Worm (Caenorhabditis elegans): Measurements from ENCODE around the gene tsp-8.

Gene tsp-8

ce11 chrX:14740019-14740418, 10.7 kb upstream of the tsp-8 start, which contains the start of gene C05G5.1 (continued):
- no peak for TF ChIP-seq dmd-6 (GFP tag; IDR thresholded peaks at IDR 0.05)
- TF ChIP-seq mep-1 (tag; optimal IDR thresholded peaks at IDR 0.05), result no peak
- TF ChIP-seq arid-1 (GFP tag; conservative IDR thresholded peaks at IDR 0.05), result no peak
- no peak for TF ChIP-seq nhr-237 (tag; optimal IDR thresholded peaks at IDR 0.05)

- TF ChIP-seq ceh-28 (tag; optimal IDR thresholded peaks at IDR 0.05), result no peak
- TF ChIP-seq duxl-1 (tag; optimal IDR thresholded peaks at IDR 0.05; ENCODE audit: poor library complexity), result no peak
- TF ChIP-seq Y105C5A.15 (GFP tag; IDR thresholded peaks at IDR 0.05), result no peak
- no peak for TF ChIP-seq daf-16 (GFP tag; optimal IDR thresholded peaks at IDR 0.05)
- TF ChIP-seq daf-16 (tag; optimal IDR thresholded peaks at IDR 0.05), result peak; percentile 35
- no peak for TF ChIP-seq spr-1 (tag; optimal IDR thresholded peaks at IDR 0.05)
- no peak for TF ChIP-seq ctbp-1 (GFP tag; IDR thresholded peaks at IDR 0.05)
- TF ChIP-seq pqm-1 (tag; optimal IDR thresholded peaks at IDR 0.05), result peak; percentile 9
- no peak for TF ChIP-seq nhr-10 (tag; optimal IDR thresholded peaks at IDR 0.05)
- TF ChIP-seq nhr-25 (tag; optimal IDR thresholded peaks at IDR 0.05; ENCODE audit: borderline replicate concordance, insufficient read depth), result no peak
- TF ChIP-seq unc-130 (GFP tag; optimal IDR thresholded peaks at IDR 0.05), result no peak
- TF ChIP-seq cey-2 (tag; optimal IDR thresholded peaks at IDR 0.05; ENCODE audit: borderline replicate concordance, insufficient read depth), result no peak
- TF ChIP-seq F44E2.7 (GFP tag; IDR thresholded peaks at IDR 0.05), result no peak
- no peak for TF ChIP-seq egl-43 (GFP tag; IDR thresholded peaks at IDR 0.05)
- no peak for TF ChIP-seq aha-1 (tag)
- peak; percentile 5 for TF ChIP-seq nhr-28 (tag; optimal IDR thresholded peaks at IDR 0.05)
Measured at ce11 chrX:14739466-14739865, 10.2 kb upstream of the tsp-8 start.

ce11 chrX:14737623-14738022, 8.3 kb upstream of the tsp-8 start:
- TF ChIP-seq ZK337.2 (GFP tag; IDR thresholded peaks at IDR 0.05) (no peak), jun-1 (tag; optimal IDR thresholded peaks at IDR 0.05) (no peak), nhr-41 (GFP tag; IDR thresholded peaks at IDR 0.05) (no peak), mxl-2 (GFP tag; conservative IDR thresholded peaks at IDR 0.05) (no peak), unc-62 (GFP tag; optimal IDR thresholded peaks at IDR 0.05 in 1 of 2) (peak in 1 of 2 experiments; percentile 50), unc-62 (tag; optimal IDR thresholded peaks at IDR 0.05) (no peak), aha-1 (tag) (peak; percentile 91), nhr-6 (tag; optimal IDR thresholded peaks at IDR 0.05) (no peak), ceh-82 (tag; optimal IDR thresholded peaks at IDR 0.05) (no peak), sdz-12 (GFP tag; optimal IDR thresholded peaks at IDR 0.05) (no peak), T20F7.1 (GFP tag; optimal IDR thresholded peaks at IDR 0.05) (no peak), dmd-8 (GFP tag; IDR thresholded peaks at IDR 0.05) (no peak), dmd-6 (GFP tag; IDR thresholded peaks at IDR 0.05) (no peak), ceh-62 (tag; optimal IDR thresholded peaks at IDR 0.05) (no peak), Y48G9A.11 (GFP tag; IDR thresholded peaks at IDR 0.05) (no peak), nhr-237 (tag; optimal IDR thresholded peaks at IDR 0.05) (no peak)

ce11 chrX:14736955-14737621, 7.8 kb upstream of the tsp-8 start:
- TF ChIP-seq pqm-1 (tag; optimal IDR thresholded peaks at IDR 0.05), result peak; percentile 24
- TF ChIP-seq daf-16 (GFP tag; optimal IDR thresholded peaks at IDR 0.05), result no peak
- TF ChIP-seq daf-16 (tag; optimal IDR thresholded peaks at IDR 0.05), result no peak
- TF ChIP-seq hlh-30 (tag; optimal IDR thresholded peaks at IDR 0.05; ENCODE audit: insufficient read depth), result peak; percentile 28
- TF ChIP-seq mdl-1 (tag; optimal IDR thresholded peaks at IDR 0.05), result peak in 1 of 2 experiments; percentile 5
- peak; percentile 57; the same call in 1 of the 2 replicates for TF ChIP-seq ceh-20 (GFP tag; IDR thresholded peaks at IDR 0.05)
- 0 out of 2 replicates have a peak, but pooled peaks have one; percentile 14 for TF ChIP-seq F44E2.7 (GFP tag; IDR thresholded peaks at IDR 0.05)
- TF ChIP-seq dve-1 (tag; optimal IDR thresholded peaks at IDR 0.05; ENCODE audit: insufficient read depth), result peak; percentile 6
- TF ChIP-seq unc-62 (GFP tag; optimal IDR thresholded peaks at IDR 0.05 in 1 of 2), result peak in 1 of 2 experiments; percentile 58
- TF ChIP-seq unc-62 (tag; optimal IDR thresholded peaks at IDR 0.05), result no peak
- TF ChIP-seq nhr-48 (tag; optimal IDR thresholded peaks at IDR 0.05), result no peak
- peak; percentile 13; the same call in 1 of the 2 replicates for TF ChIP-seq dmd-6 (GFP tag; IDR thresholded peaks at IDR 0.05)
- no peak for TF ChIP-seq tag-97 (GFP tag; IDR thresholded peaks at IDR 0.05)

All from whole organism, L4 larva.